Fruit fly (Drosophila melanogaster) whole organism, embryonic: ENCODE data around the gene CG1575.

Experiments
- Aef1 ChIP-seq: fragments of 200-800 bp; sonication (Bioruptor generic); IDR thresholded peaks from 3 replicates; pipeline ENCODE4 v1.3.6; 2022; ENCODE audit warnings: missing biosample characterization, missing genetic modification characterization
- Awh ChIP-seq: fragments of 200-800 bp; sonication (Bioruptor generic); IDR thresholded peaks from 2 replicates; pipeline ENCODE4, ENCODE4 v1.3.6; 2022; ENCODE audit warnings: missing biosample characterization, missing genetic modification characterization
- Bgb ChIP-seq: fragments of 200-800 bp; sonication (Bioruptor generic); IDR thresholded peaks from 2 replicates; pipeline ENCODE4 v1.3.6; 2022; ENCODE audit warnings: missing biosample characterization, missing genetic modification characterization; ENCODE audit not compliant: partially characterized antibody
- CG11695 ChIP-seq: fragments of 200-800 bp; sonication (Bioruptor generic); IDR thresholded peaks from 3 replicates; pipeline ENCODE4 v1.3.6; 2022; ENCODE audit warnings: missing biosample characterization, missing genetic modification characterization
- CG12219 ChIP-seq: fragments of 200-800 bp; sonication (Bioruptor generic); optimal IDR thresholded peaks from 3 replicates; lab custom pipeline; 2018; ENCODE audit warnings: missing biosample characterization, mild to moderate bottlenecking, missing genetic modification characterization
- CG14441 ChIP-seq: fragments of 200-800 bp; sonication (Bioruptor generic); IDR thresholded peaks from 2 replicates; pipeline ENCODE4 v1.3.6; 2022; ENCODE audit warnings: missing biosample characterization, missing genetic modification characterization
- CG14710 ChIP-seq: fragments of 200-800 bp; sonication (Bioruptor generic); optimal IDR thresholded peaks from 3 replicates; lab custom pipeline; 2019; ENCODE audit warnings: missing biosample characterization, mild to moderate bottlenecking, missing genetic modification characterization, moderate library complexity
- CG16863 ChIP-seq: fragments of 200-800 bp; sonication (Bioruptor generic); optimal IDR thresholded peaks from 3 replicates; lab custom pipeline; 2016; ENCODE audit warnings: missing biosample characterization, missing genetic modification characterization
- CG17568 ChIP-seq: fragments of 200-800 bp; sonication (Bioruptor generic); optimal IDR thresholded peaks from 2 replicates; lab custom pipeline; 2018; ENCODE audit warnings: missing biosample characterization, mild to moderate bottlenecking, missing genetic modification characterization, moderate library complexity
- CG2199 ChIP-seq: fragments of 200-800 bp; sonication (Bioruptor generic); IDR thresholded peaks from 3 replicates; pipeline ENCODE4 v1.3.6; 2022; ENCODE audit warnings: missing biosample characterization, missing genetic modification characterization
- CG2712 ChIP-seq: fragments of 200-800 bp; optimal IDR thresholded peaks from 3 replicates; lab custom pipeline; 2019; ENCODE audit warnings: missing biosample characterization, mild to moderate bottlenecking, missing genetic modification characterization, moderate library complexity
- CG2889 ChIP-seq: fragments of 200-800 bp; sonication (Bioruptor generic); IDR thresholded peaks from 3 replicates; pipeline ENCODE4 v1.3.6; 2022; ENCODE audit warnings: missing biosample characterization, missing genetic modification characterization
- CG30431 ChIP-seq: fragments of 200-800 bp; sonication (Bioruptor generic); optimal IDR thresholded peaks from 2 replicates; lab custom pipeline; 2017; ENCODE audit warnings: missing biosample characterization, missing genetic modification characterization
- CG34224 ChIP-seq: fragments of 200-800 bp; sonication (Bioruptor generic); IDR thresholded peaks from 3 replicates; pipeline ENCODE4 v1.3.6; 2022; ENCODE audit warnings: missing biosample characterization, missing genetic modification characterization; ENCODE audit not compliant: partially characterized antibody
- CG3838 ChIP-seq: fragments of 200-800 bp; sonication (Bioruptor generic); optimal IDR thresholded peaks from 3 replicates; lab custom pipeline; 2016; ENCODE audit warnings: missing biosample characterization, missing genetic modification characterization
- CG6654 ChIP-seq: fragments of 200-800 bp; sonication (Bioruptor generic); optimal IDR thresholded peaks from 2 replicates; lab custom pipeline; 2017; ENCODE audit warnings: missing biosample characterization, mild to moderate bottlenecking, missing genetic modification characterization
- CG7786 ChIP-seq: fragments of 200-800 bp; sonication (Bioruptor generic); optimal IDR thresholded peaks from 2 replicates; lab custom pipeline; 2016; ENCODE audit warnings: missing biosample characterization, missing genetic modification characterization
- CG9609 ChIP-seq: fragments of 200-800 bp; sonication (Bioruptor generic); optimal IDR thresholded peaks from 3 replicates; lab custom pipeline; 2016; ENCODE audit warnings: missing biosample characterization, missing genetic modification characterization
- CG9932 ChIP-seq: fragments of 200-800 bp; sonication (Bioruptor generic); IDR thresholded peaks from 2 replicates; pipeline ENCODE4 v1.3.6; 2022; ENCODE audit warnings: missing biosample characterization, missing genetic modification characterization
- CrebB ChIP-seq: fragments of 200-800 bp; sonication (Bioruptor generic); optimal IDR thresholded peaks from 3 replicates; lab custom pipeline; 2018; ENCODE audit warnings: missing biosample characterization, mild to moderate bottlenecking, missing genetic modification characterization
- HmgZ ChIP-seq: fragments of 200-800 bp; sonication (Bioruptor generic); optimal IDR thresholded peaks from 2 replicates; lab custom pipeline; 2018; ENCODE audit warnings: missing biosample characterization, mild to moderate bottlenecking, missing genetic modification characterization
- Hmx ChIP-seq: fragments of 200-800 bp; sonication (Bioruptor generic); optimal IDR thresholded peaks from 2 replicates; lab custom pipeline; 2016; ENCODE audit warnings: missing biosample characterization, missing genetic modification characterization
- Hr51 ChIP-seq, 2 experiments: fragments of 200-800 bp; sonication (Bioruptor generic); optimal IDR thresholded peaks; 2 replicates in 1 of 2; 3 replicates in 1 of 2; lab custom pipeline; 2016 to 2018; ENCODE audit warnings: missing biosample characterization in 2 of 2, missing genetic modification characterization in 2 of 2, mild to moderate bottlenecking in 1 of 2, moderate library complexity in 1 of 2
- Lpt ChIP-seq: fragments of >200 bp; optimal IDR thresholded peaks from 2 replicates; lab custom pipeline; 2018; ENCODE audit warnings: missing biosample characterization, missing genetic modification characterization
- PHDP ChIP-seq: fragments of 200-800 bp; sonication (Bioruptor generic); optimal IDR thresholded peaks from 3 replicates; lab custom pipeline; 2018; ENCODE audit warnings: missing biosample characterization, mild to moderate bottlenecking, missing genetic modification characterization, moderate library complexity
- Side ChIP-seq: fragments of 200-800 bp; sonication (Bioruptor generic); optimal IDR thresholded peaks from 2 replicates; lab custom pipeline; 2016; ENCODE audit warnings: missing biosample characterization, missing genetic modification characterization
- Six4 ChIP-seq: fragments of 200-800 bp; sonication (Bioruptor generic); optimal IDR thresholded peaks from 2 replicates; lab custom pipeline; 2016; ENCODE audit warnings: missing biosample characterization, missing genetic modification characterization
- abd-A ChIP-seq: fragments of 200-800 bp; sonication (Bioruptor generic); optimal IDR thresholded peaks from 3 replicates; lab custom pipeline; 2019; ENCODE audit warnings: missing biosample characterization, mild to moderate bottlenecking, missing genetic modification characterization, moderate library complexity
- bbx ChIP-seq: fragments of 200-800 bp; sonication (Bioruptor generic); IDR thresholded peaks from 2 replicates; pipeline ENCODE4 v1.3.6; 2022; ENCODE audit warnings: missing biosample characterization, missing genetic modification characterization; ENCODE audit not compliant: partially characterized antibody
- ci ChIP-seq: fragments of 200-800 bp; sonication (Bioruptor generic); IDR thresholded peaks from 3 replicates; pipeline ENCODE4 v1.3.6; 2022; ENCODE audit warnings: missing biosample characterization, missing genetic modification characterization
- dati ChIP-seq: fragments of 200-800 bp; sonication (Bioruptor generic); IDR thresholded peaks from 2 replicates; pipeline ENCODE4 v1.3.6; 2022; ENCODE audit warnings: missing biosample characterization, missing genetic modification characterization
- dpn ChIP-seq, 2 experiments: fragments of 200-800 bp; sonication (Bioruptor generic); optimal IDR thresholded peaks; 3 replicates each; lab custom pipeline; 2016; ENCODE audit warnings: missing biosample characterization in 2 of 2, missing genetic modification characterization in 2 of 2
- fd96Cb ChIP-seq: fragments of 200-800 bp; sonication (Bioruptor generic); optimal IDR thresholded peaks from 2 replicates; lab custom pipeline; 2018; ENCODE audit warnings: missing biosample characterization, mild to moderate bottlenecking, missing genetic modification characterization, moderate library complexity
- gfzf ChIP-seq: fragments of 200-800 bp; sonication (Bioruptor generic); optimal IDR thresholded peaks from 2 replicates; lab custom pipeline; 2016; ENCODE audit warnings: missing biosample characterization, mild to moderate bottlenecking, missing genetic modification characterization, moderate library complexity
- grau ChIP-seq: fragments of 200-800 bp; optimal IDR thresholded peaks from 3 replicates; lab custom pipeline; 2019; ENCODE audit warnings: missing biosample characterization, mild to moderate bottlenecking, missing genetic modification characterization, moderate library complexity
- gsb ChIP-seq: fragments of 200-800 bp; sonication (Bioruptor generic); IDR thresholded peaks from 2 replicates; pipeline ENCODE4 v1.3.6; 2022; ENCODE audit warnings: missing biosample characterization, missing genetic modification characterization
- hth ChIP-seq: fragments of >200 bp; optimal IDR thresholded peaks from 2 replicates; lab custom pipeline; 2017; ENCODE audit warnings: inconsistent platforms
- jumu ChIP-seq: fragments of 200-800 bp; sonication (Bioruptor generic); optimal IDR thresholded peaks from 3 replicates; lab custom pipeline; 2016; ENCODE audit warnings: missing biosample characterization, missing genetic modification characterization
- kay ChIP-seq: fragments of 200-800 bp; sonication (Bioruptor generic); optimal IDR thresholded peaks from 2 replicates; lab custom pipeline; 2016; ENCODE audit warnings: missing biosample characterization, missing genetic modification characterization
- lbe ChIP-seq: fragments of 200-800 bp; sonication (Bioruptor generic); optimal IDR thresholded peaks from 2 replicates; lab custom pipeline; 2016; ENCODE audit warnings: missing biosample characterization, mild to moderate bottlenecking, missing genetic modification characterization
- mam ChIP-seq: fragments of 200-800 bp; sonication (Bioruptor generic); optimal IDR thresholded peaks from 3 replicates; lab custom pipeline; 2016; ENCODE audit warnings: missing biosample characterization, missing genetic modification characterization
- pnt ChIP-seq: fragments of 200-800 bp; sonication (Bioruptor generic); optimal IDR thresholded peaks from 3 replicates; lab custom pipeline; 2016; ENCODE audit warnings: missing biosample characterization, missing genetic modification characterization
- sc ChIP-seq, 3 experiments: fragments of >200 bp in 2 of 3; fragments of 200-800 bp in 1 of 3; sonication (Bioruptor generic) in 1 of 3; optimal IDR thresholded peaks; 2 replicates in 2 of 3; 3 replicates in 1 of 3; lab custom pipeline; 2017; ENCODE audit warnings: mild to moderate bottlenecking in 1 of 3, missing biosample characterization in 1 of 3, missing genetic modification characterization in 1 of 3, missing genetic modification reagents in 1 of 3
- sens-2 ChIP-seq: fragments of 200-800 bp; sonication (Bioruptor generic); IDR thresholded peaks from 2 replicates; pipeline ENCODE4 v1.3.6; 2022; ENCODE audit warnings: missing biosample characterization, missing genetic modification characterization
- sisA ChIP-seq: fragments of 200-800 bp; sonication (Bioruptor generic); IDR thresholded peaks from 2 replicates; pipeline ENCODE4 v1.3.6; 2022; ENCODE audit warnings: missing biosample characterization, missing genetic modification characterization
- tup ChIP-seq: fragments of 200-800 bp; sonication (Bioruptor generic); optimal IDR thresholded peaks from 2 replicates; lab custom pipeline; 2016; ENCODE audit warnings: missing biosample characterization, mild to moderate bottlenecking, missing genetic modification characterization, moderate library complexity
- unc-4 ChIP-seq: fragments of 200-800 bp; sonication (Bioruptor generic); IDR thresholded peaks from 2 replicates; pipeline ENCODE4 v1.3.6; 2022; ENCODE audit warnings: missing biosample characterization, missing genetic modification characterization; ENCODE audit not compliant: partially characterized antibody
- unpg ChIP-seq: fragments of 200-800 bp; sonication (Bioruptor generic); optimal IDR thresholded peaks from 3 replicates; lab custom pipeline; 2018; ENCODE audit warnings: missing biosample characterization, mild to moderate bottlenecking, missing genetic modification characterization, moderate library complexity
- usp ChIP-seq: fragments of >200 bp; optimal IDR thresholded peaks from 2 replicates; lab custom pipeline; 2017; ENCODE audit warnings: missing biosample characterization, missing genetic modification characterization
- wor ChIP-seq: fragments of 200-800 bp; sonication (Bioruptor generic); IDR thresholded peaks from 2 replicates; pipeline ENCODE4 v1.3.6; 2022; ENCODE audit warnings: missing biosample characterization, missing genetic modification characterization

The CG1575 gene

dm6 chrX:8141353-8142066, 24.7 kb downstream of the CG1575 start:
- TF ChIP-seq sc (optimal IDR thresholded peaks at IDR 0.05; lab: Kevin White, UChicago) = no peak
- no peak for TF ChIP-seq sc (GFP tag; optimal IDR thresholded peaks at IDR 0.05; lab: Kevin White, UChicago)
- TF ChIP-seq unc-4 (GFP tag; lab: Robert Waterston, UW) = 0 out of 2 replicates have a peak, but pooled peaks have one; percentile 8
- no peak for TF ChIP-seq CG30431 (GFP tag; lab: Kevin White, UChicago)
- no peak for TF ChIP-seq hth (lab: Kevin White, UChicago)
- TF ChIP-seq CG2199 (GFP tag; lab: Robert Waterston, UW) = no peak
- TF ChIP-seq CG3838 = no peak
- TF ChIP-seq grau (tag; lab: Kevin White, UChicago) = no peak
- TF ChIP-seq pnt (GFP tag; lab: Kevin White, UChicago) = no peak
- peak; percentile 23 for TF ChIP-seq CG2712 (tag; lab: Kevin White, UChicago)
- no peak for TF ChIP-seq CG14710 (tag; lab: Kevin White, UChicago)
- 0 out of 3 replicates have a peak, but pooled peaks have one; percentile 48 for TF ChIP-seq ci (GFP tag; lab: Robert Waterston, UW)
- no peak for TF ChIP-seq fd96Cb
- TF ChIP-seq gfzf (GFP tag; lab: Kevin White, UChicago) = no peak
- no peak for TF ChIP-seq sens-2 (GFP tag; lab: Robert Waterston, UW)
- peak; percentile 37; the same call in 1 of the 2 replicates for TF ChIP-seq CG9932 (GFP tag; lab: Robert Waterston, UW)
- TF ChIP-seq CG7786 = peak; percentile 36
- TF ChIP-seq dpn (GFP tag; optimal IDR thresholded peaks at IDR 0.05; lab: Kevin White, UChicago) = peak in 1 of 2 experiments; percentile 57
- TF ChIP-seq gsb (GFP tag; lab: Robert Waterston, UW) = no peak
- no peak for TF ChIP-seq CG9609 (GFP tag; lab: Kevin White, UChicago)
- TF ChIP-seq CG2889 (GFP tag; lab: Robert Waterston, UW) = no peak
- no peak for TF ChIP-seq Six4 (GFP tag; lab: Kevin White, UChicago)
- TF ChIP-seq CG17568 = no peak
- no peak for TF ChIP-seq wor (GFP tag; lab: Robert Waterston, UW)
- no peak for TF ChIP-seq usp (GFP tag; lab: Kevin White, UChicago)
- TF ChIP-seq PHDP (tag; lab: Kevin White, UChicago) = no peak
- no peak for TF ChIP-seq CG34224 (GFP tag; lab: Robert Waterston, UW)
- TF ChIP-seq unpg = peak; percentile 28
- TF ChIP-seq CrebB (tag; lab: Kevin White, UChicago) = no peak
- no peak for TF ChIP-seq kay (GFP tag; lab: Kevin White, UChicago)
- TF ChIP-seq HmgZ (tag; lab: Kevin White, UChicago) = no peak
- no peak for TF ChIP-seq Awh (GFP tag; lab: Robert Waterston, UW)
- TF ChIP-seq abd-A (tag; lab: Kevin White, UChicago) = peak; percentile 82
- no peak for TF ChIP-seq bbx (GFP tag; lab: Robert Waterston, UW)
- TF ChIP-seq Side (GFP tag; lab: Kevin White, UChicago) = peak; percentile 62
- TF ChIP-seq lbe = no peak
- peak; percentile 10 for TF ChIP-seq CG12219
- TF ChIP-seq Hmx (GFP tag; lab: Kevin White, UChicago) = no peak
- TF ChIP-seq CG11695 (GFP tag; lab: Robert Waterston, UW) = peak; percentile 40; the same call in 1 of the 3 replicates
- peak; percentile 35; the same call in 1 of the 2 replicates for TF ChIP-seq Bgb
- no peak for TF ChIP-seq dati (GFP tag; lab: Robert Waterston, UW)
- peak; percentile 22 for TF ChIP-seq CG16863
- no peak for TF ChIP-seq CG6654 (GFP tag; lab: Kevin White, UChicago)
- TF ChIP-seq jumu (GFP tag; lab: Kevin White, UChicago) = no peak
- TF ChIP-seq Hr51 (GFP tag; optimal IDR thresholded peaks at IDR 0.05; lab: Kevin White, UChicago) = peak; percentile 23 to 37
- no peak for TF ChIP-seq sisA (GFP tag; lab: Robert Waterston, UW)
- TF ChIP-seq Lpt = no peak
- TF ChIP-seq tup (GFP tag; lab: Kevin White, UChicago) = no peak
- peak; percentile 45; the same call in 2 of the 3 replicates for TF ChIP-seq Aef1 (GFP tag; lab: Robert Waterston, UW)
- TF ChIP-seq mam (GFP tag; lab: Kevin White, UChicago) = peak; percentile 51
- TF ChIP-seq CG14441 = no peak
